Fruit fly (Drosophila melanogaster) whole organism, embryonic: ENCODE data around the gene Ufsp2.

Experiments
- BEAF-32 ChIP-seq: fragments of 200-800 bp; sonication (Bioruptor generic); optimal IDR thresholded peaks from 3 replicates; lab custom pipeline; 2017; ENCODE audit warnings: missing biosample characterization, missing genetic modification characterization, mild to moderate bottlenecking, moderate library complexity, missing genetic modification reagents
- CG11085 ChIP-seq: fragments of 200-800 bp; sonication (Bioruptor generic); IDR thresholded peaks from 2 replicates; pipeline ENCODE4 v1.3.6; 2022; ENCODE audit warnings: missing biosample characterization, missing genetic modification characterization
- CG11456 ChIP-seq: fragments of 200-800 bp; sonication (Bioruptor generic); IDR thresholded peaks from 3 replicates; pipeline ENCODE4 v1.3.6; 2022; ENCODE audit warnings: missing biosample characterization, missing genetic modification characterization
- CG11560 ChIP-seq: fragments of 200-800 bp; sonication (Bioruptor generic); IDR thresholded peaks from 3 replicates; pipeline ENCODE4 v1.3.6; 2022; ENCODE audit warnings: missing biosample characterization, missing genetic modification characterization
- CG11696 ChIP-seq: fragments of 200-800 bp; sonication (Bioruptor generic); IDR thresholded peaks from 2 replicates; pipeline ENCODE4 v1.3.6; 2022; ENCODE audit warnings: missing biosample characterization, missing genetic modification characterization
- CG13123 ChIP-seq: fragments of 200-800 bp; sonication (Bioruptor generic); optimal IDR thresholded peaks from 2 replicates; lab custom pipeline; 2016; ENCODE audit warnings: missing biosample characterization, missing genetic modification characterization
- CG14667 ChIP-seq: fragments of 200-800 bp; sonication (Bioruptor generic); IDR thresholded peaks from 2 replicates; pipeline ENCODE4 v1.3.6; 2022; ENCODE audit warnings: missing biosample characterization, missing genetic modification characterization
- CG15601 ChIP-seq: fragments of 200-800 bp; sonication (Bioruptor generic); optimal IDR thresholded peaks from 3 replicates; lab custom pipeline; 2019; ENCODE audit warnings: missing biosample characterization, mild to moderate bottlenecking, missing genetic modification characterization, moderate library complexity
- CG17612 ChIP-seq: fragments of 200-800 bp; sonication (Bioruptor generic); IDR thresholded peaks from 2 replicates; pipeline ENCODE4 v1.3.6; 2022; ENCODE audit warnings: missing biosample characterization, missing genetic modification characterization
- CG2678 ChIP-seq: fragments of 200-800 bp; sonication (Bioruptor generic); optimal IDR thresholded peaks from 3 replicates; lab custom pipeline; 2019; ENCODE audit warnings: missing biosample characterization, mild to moderate bottlenecking, missing genetic modification characterization, moderate library complexity
- CG2875 ChIP-seq: fragments of 200-800 bp; sonication (Bioruptor generic); optimal IDR thresholded peaks from 2 replicates; lab custom pipeline; 2017; ENCODE audit warnings: missing biosample characterization, mild to moderate bottlenecking, missing genetic modification characterization, missing genetic modification reagents
- CG4282 ChIP-seq: fragments of 200-800 bp; sonication (Bioruptor generic); optimal IDR thresholded peaks from 2 replicates; lab custom pipeline; 2016; ENCODE audit warnings: missing biosample characterization, missing genetic modification characterization
- CG8290 ChIP-seq, 3 experiments: fragments of 200-800 bp; sonication (Bioruptor generic); optimal IDR thresholded peaks; 2 replicates each; lab custom pipeline; 2016 to 2019; ENCODE audit warnings: missing biosample characterization in 3 of 3, missing genetic modification characterization in 3 of 3, mild to moderate bottlenecking in 2 of 3, moderate library complexity in 1 of 3
- CG8359 ChIP-seq: fragments of 200-800 bp; sonication (Bioruptor generic); optimal IDR thresholded peaks from 2 replicates; lab custom pipeline; 2017; ENCODE audit warnings: missing biosample characterization, mild to moderate bottlenecking, missing genetic modification characterization, borderline replicate concordance
- CG8944 ChIP-seq: fragments of 200-800 bp; sonication (Bioruptor generic); optimal IDR thresholded peaks from 3 replicates; lab custom pipeline; 2016; ENCODE audit warnings: missing biosample characterization, missing genetic modification characterization
- Ets65A ChIP-seq: fragments of 200-800 bp; sonication (Bioruptor generic); peaks from one replicate; lab custom pipeline; 2016; ENCODE audit warnings: missing biosample characterization, missing genetic modification characterization
- Gug ChIP-seq: fragments of 200-800 bp; sonication (Bioruptor generic); IDR thresholded peaks from 4 replicates; pipeline ENCODE4 v1.3.6; 2022; ENCODE audit warnings: missing biosample characterization, missing genetic modification characterization
- HmgZ ChIP-seq: fragments of 200-800 bp; sonication (Bioruptor generic); optimal IDR thresholded peaks from 2 replicates; lab custom pipeline; 2018; ENCODE audit warnings: missing biosample characterization, mild to moderate bottlenecking, missing genetic modification characterization
- Hmr ChIP-seq: fragments of 200-800 bp; sonication (Bioruptor generic); optimal IDR thresholded peaks from 3 replicates; lab custom pipeline; 2017; ENCODE audit warnings: mild to moderate bottlenecking, missing biosample characterization, missing genetic modification reagents, missing genetic modification characterization
- MESR4 ChIP-seq: fragments of 200-800 bp; sonication (Bioruptor generic); optimal IDR thresholded peaks from 2 replicates; lab custom pipeline; 2018; ENCODE audit warnings: missing biosample characterization, mild to moderate bottlenecking, missing genetic modification characterization, moderate library complexity
- NK7.1 ChIP-seq: fragments of 200-800 bp; sonication (Bioruptor generic); optimal IDR thresholded peaks from 3 replicates; lab custom pipeline; 2016; ENCODE audit warnings: missing biosample characterization, missing genetic modification characterization
- Poxn ChIP-seq: fragments of 200-800 bp; sonication (Bioruptor generic); IDR thresholded peaks from 2 replicates; pipeline ENCODE4 v1.3.6; 2022; ENCODE audit warnings: missing biosample characterization, missing genetic modification characterization
- Taf1 ChIP-seq: fragments of 200-800 bp; sonication (Bioruptor generic); IDR thresholded peaks from 2 replicates; pipeline ENCODE4 v1.3.6; 2022; ENCODE audit warnings: missing biosample characterization, missing genetic modification characterization
- Vsx1 ChIP-seq: fragments of 200-800 bp; sonication (Bioruptor generic); optimal IDR thresholded peaks from 2 replicates; lab custom pipeline; 2017; ENCODE audit warnings: missing biosample characterization, mild to moderate bottlenecking, missing genetic modification characterization, missing genetic modification reagents
- YL-1 ChIP-seq: fragments of 200-800 bp; sonication (Bioruptor generic); optimal IDR thresholded peaks from 3 replicates; lab custom pipeline; 2017; ENCODE audit warnings: missing biosample characterization, mild to moderate bottlenecking, missing genetic modification characterization
- ab ChIP-seq: fragments of 200-800 bp; sonication (Bioruptor generic); optimal IDR thresholded peaks from 2 replicates; lab custom pipeline; 2016; ENCODE audit warnings: missing biosample characterization, missing genetic modification characterization
- cas ChIP-seq: fragments of 200-800 bp; sonication (Bioruptor generic); IDR thresholded peaks from 2 replicates; pipeline ENCODE4 v1.3.6; 2022; ENCODE audit warnings: missing biosample characterization, missing genetic modification characterization
- chif ChIP-seq, 2 experiments: fragments of 200-800 bp; sonication (Bioruptor generic); optimal IDR thresholded peaks; 3 replicates each; lab custom pipeline; 2016; ENCODE audit warnings: missing biosample characterization in 2 of 2, missing genetic modification characterization in 2 of 2
- croc ChIP-seq: fragments of 200-800 bp; sonication (Bioruptor generic); conservative IDR thresholded peaks from 3 replicates; pipeline ENCODE4 v1.3.6; 2022; ENCODE audit warnings: missing biosample characterization, missing genetic modification characterization
- dm ChIP-seq: fragments of 200-800 bp; sonication (Bioruptor generic); optimal IDR thresholded peaks from 3 replicates; lab custom pipeline; 2016; ENCODE audit warnings: missing biosample characterization, missing genetic modification characterization
- fd102C ChIP-seq: fragments of 200-800 bp; sonication (Bioruptor generic); optimal IDR thresholded peaks from 2 replicates; lab custom pipeline; 2018; ENCODE audit warnings: missing biosample characterization, mild to moderate bottlenecking, missing genetic modification characterization, moderate library complexity
- gcm ChIP-seq: fragments of 200-800 bp; sonication (Bioruptor generic); optimal IDR thresholded peaks from 2 replicates; lab custom pipeline; 2019; ENCODE audit warnings: missing biosample characterization, mild to moderate bottlenecking, missing genetic modification characterization, moderate library complexity
- gcm2 ChIP-seq: fragments of 200-800 bp; sonication (Bioruptor generic); optimal IDR thresholded peaks from 2 replicates; lab custom pipeline; 2016; ENCODE audit warnings: missing biosample characterization, missing genetic modification characterization
- grn ChIP-seq: fragments of 200-800 bp; sonication (Bioruptor generic); optimal IDR thresholded peaks from 3 replicates; lab custom pipeline; 2017; ENCODE audit warnings: missing biosample characterization, missing genetic modification characterization
- hkb ChIP-seq, 2 experiments: fragments of 200-800 bp in 1 of 2; fragments of >200 bp in 1 of 2; sonication (Bioruptor generic) in 1 of 2; IDR thresholded peaks in 1 of 2; optimal IDR thresholded peaks in 1 of 2; 2 replicates each; pipeline versions ENCODE4 v1.3.6 to Lab custom; 2017 to 2022; ENCODE audit warnings: missing biosample characterization in 1 of 2, missing genetic modification characterization in 1 of 2
- lbe ChIP-seq: fragments of 200-800 bp; sonication (Bioruptor generic); optimal IDR thresholded peaks from 2 replicates; lab custom pipeline; 2016; ENCODE audit warnings: missing biosample characterization, mild to moderate bottlenecking, missing genetic modification characterization
- maf-S ChIP-seq: fragments of 200-800 bp; sonication (Bioruptor generic); optimal IDR thresholded peaks from 2 replicates; lab custom pipeline; 2016; ENCODE audit warnings: missing biosample characterization, missing genetic modification characterization
- odd ChIP-seq: fragments of 200-800 bp; sonication (Bioruptor generic); optimal IDR thresholded peaks from 2 replicates; lab custom pipeline; 2017; ENCODE audit warnings: missing biosample characterization, mild to moderate bottlenecking, missing genetic modification characterization
- phol ChIP-seq: fragments of 200-800 bp; sonication (Bioruptor generic); optimal IDR thresholded peaks from 3 replicates; lab custom pipeline; 2018; ENCODE audit warnings: missing biosample characterization, mild to moderate bottlenecking, missing genetic modification characterization, moderate library complexity
- prd ChIP-seq, 3 experiments: fragments of >200 bp in 2 of 3; fragments of 200-800 bp in 1 of 3; sonication (Bioruptor generic) in 1 of 3; optimal IDR thresholded peaks in 2 of 3; IDR thresholded peaks in 1 of 3; 2 replicates in 2 of 3; 3 replicates in 1 of 3; pipeline versions ENCODE4 v1.3.6 to Lab custom; 2017 to 2022; ENCODE audit warnings: missing biosample characterization in 1 of 3, missing genetic modification characterization in 1 of 3
- ro ChIP-seq: fragments of 200-800 bp; sonication (Bioruptor generic); IDR thresholded peaks from 2 replicates; pipeline ENCODE4 v1.3.6; 2022; ENCODE audit warnings: missing biosample characterization, missing genetic modification characterization
- sisA ChIP-seq: fragments of 200-800 bp; sonication (Bioruptor generic); IDR thresholded peaks from 2 replicates; pipeline ENCODE4 v1.3.6; 2022; ENCODE audit warnings: missing biosample characterization, missing genetic modification characterization
- tap ChIP-seq: fragments of 200-800 bp; optimal IDR thresholded peaks from 3 replicates; lab custom pipeline; 2019; ENCODE audit warnings: missing biosample characterization, mild to moderate bottlenecking, missing genetic modification characterization, moderate library complexity
- tll ChIP-seq, 2 experiments: fragments of 200-800 bp in 1 of 2; fragments of >200 bp in 1 of 2; sonication (Bioruptor generic) in 1 of 2; optimal IDR thresholded peaks; 2 replicates each; lab custom pipeline; 2017 to 2019; ENCODE audit warnings: missing biosample characterization in 2 of 2, missing genetic modification characterization in 2 of 2, mild to moderate bottlenecking in 1 of 2, moderate library complexity in 1 of 2
- tx ChIP-seq: fragments of 200-800 bp; sonication (Bioruptor generic); optimal IDR thresholded peaks from 2 replicates; lab custom pipeline; 2016; ENCODE audit warnings: missing biosample characterization, missing genetic modification characterization
- vfl ChIP-seq: fragments of 200-800 bp; sonication (Bioruptor generic); optimal IDR thresholded peaks from 2 replicates; lab custom pipeline; 2016; ENCODE audit warnings: missing biosample characterization, missing genetic modification characterization
- zf30C ChIP-seq: fragments of 200-800 bp; sonication (Bioruptor generic); optimal IDR thresholded peaks from 3 replicates; lab custom pipeline; 2018; ENCODE audit warnings: missing biosample characterization, mild to moderate bottlenecking, missing genetic modification characterization

The Ufsp2 gene

dm6 chr3L:15625676-15626414, 49.5 kb downstream of the Ufsp2 start (continued):
- TF ChIP-seq odd (GFP tag; lab: Kevin White, UChicago) (peak; percentile 84), lbe (GFP tag; lab: Kevin White, UChicago) (no peak), zf30C (GFP tag; lab: Kevin White, UChicago) (peak; percentile 64), CG2678 (peak; percentile 97), CG14667 (GFP tag; lab: Robert Waterston, UW) (peak; percentile 74; the same call in 1 of the 2 replicates), CG8359 (GFP tag; lab: Kevin White, UChicago) (peak; percentile 56), tll (GFP tag; optimal IDR thresholded peaks at IDR 0.05; lab: Kevin White, UChicago) (no peak), Hmr (GFP tag; lab: Kevin White, UChicago) (peak; percentile 88), CG11456 (GFP tag; lab: Robert Waterston, UW) (no peak; the same call in 2 of the 3 replicates), CG8290 (GFP tag; optimal IDR thresholded peaks at IDR 0.05; lab: Kevin White, UChicago) (peak; percentile 70), CG8290 (tag; optimal IDR thresholded peaks at IDR 0.05; lab: Kevin White, UChicago) (peak in 1 of 2 experiments; percentile 28), gcm2 (GFP tag; lab: Kevin White, UChicago) (no peak), CG2875 (GFP tag; lab: Kevin White, UChicago) (peak; percentile 89), CG8944 (GFP tag; lab: Kevin White, UChicago) (no peak), maf-S (no peak), croc (peak; percentile 84), CG11085 (GFP tag; lab: Robert Waterston, UW) (peak; percentile 55; the same call in 1 of the 2 replicates), ab (GFP tag; lab: Kevin White, UChicago) (no peak), tx (GFP tag; lab: Kevin White, UChicago) (no peak), HmgZ (tag; lab: Kevin White, UChicago) (peak; percentile 58), phol (tag; lab: Kevin White, UChicago) (peak; percentile 97), CG13123 (GFP tag; lab: Kevin White, UChicago) (no peak), Ets65A (GFP tag; lab: Kevin White, UChicago) (peak; percentile 39), Poxn (GFP tag; lab: Robert Waterston, UW) (no peak), sisA (GFP tag; lab: Robert Waterston, UW) (peak; percentile 85), grn (peak; percentile 6), vfl (GFP tag; lab: Kevin White, UChicago) (peak; percentile 25), gcm (GFP tag; lab: Kevin White, UChicago) (peak; percentile 91), dm (GFP tag; lab: Kevin White, UChicago) (no peak), CG15601 (tag; lab: Kevin White, UChicago) (peak; percentile 91), cas (GFP tag; lab: Robert Waterston, UW) (peak; percentile 49; the same call in 1 of the 2 replicates), hkb (optimal IDR thresholded peaks at IDR 0.05; lab: Kevin White, UChicago) (no peak), hkb (GFP tag; IDR thresholded peaks at IDR 0.05; lab: Robert Waterston, UW) (peak; percentile 88), CG4282 (GFP tag; lab: Kevin White, UChicago) (no peak), BEAF-32 (no peak), chif (GFP tag; optimal IDR thresholded peaks at IDR 0.05; lab: Kevin White, UChicago) (peak; percentile 23 to 65), MESR4 (no peak), NK7.1 (no peak), YL-1 (peak; percentile 66), CG17612 (peak; percentile 45; the same call in 1 of the 2 replicates), fd102C (GFP tag; lab: Kevin White, UChicago) (no peak), tap (tag; lab: Kevin White, UChicago) (peak; percentile 84), CG11560 (tag; lab: Robert Waterston, UW) (no peak; the same call in 2 of the 3 replicates), Gug (GFP tag; lab: Robert Waterston, UW) (peak; percentile 65; the same call in 3 of the 4 replicates), Vsx1 (peak; percentile 87), ro (peak; percentile 62; the same call in 1 of the 2 replicates), CG11696 (GFP tag; lab: Robert Waterston, UW) (peak; percentile 44; the same call in 1 of the 2 replicates), prd (optimal IDR thresholded peaks at IDR 0.05; lab: Kevin White, UChicago) (no peak), prd (GFP tag; IDR thresholded peaks at IDR 0.05; lab: Robert Waterston, UW) (peak; percentile 88), Taf1 (GFP tag; lab: Robert Waterston, UW) (peak; percentile 31; the same call in 1 of the 2 replicates)
